Fruit fly (Drosophila melanogaster) whole organism, embryonic: Measurements from ENCODE around the gene CG10638.

Experiments
- Abd-B ChIP-seq: fragments of 200-800 bp; sonication (Bioruptor generic); optimal IDR thresholded peaks from 2 replicates; lab custom pipeline; 2018; ENCODE audit warnings: missing biosample characterization, mild to moderate bottlenecking, missing genetic modification characterization, moderate library complexity
- Atf3 ChIP-seq: fragments of 200-800 bp; sonication (Bioruptor generic); optimal IDR thresholded peaks from 3 replicates; lab custom pipeline; 2016; ENCODE audit warnings: missing biosample characterization, missing genetic modification characterization
- BEAF-32 ChIP-seq: fragments of 200-800 bp; sonication (Bioruptor generic); optimal IDR thresholded peaks from 3 replicates; lab custom pipeline; 2017; ENCODE audit warnings: missing biosample characterization, missing genetic modification characterization, mild to moderate bottlenecking, moderate library complexity, missing genetic modification reagents
- Blimp-1 ChIP-seq: fragments of 200-800 bp; sonication (Bioruptor generic); optimal IDR thresholded peaks from 3 replicates; lab custom pipeline; 2018; ENCODE audit warnings: missing biosample characterization, missing genetic modification characterization, mild to moderate bottlenecking, moderate library complexity, missing genetic modification reagents
- Bteb2 ChIP-seq: fragments of 200-800 bp; sonication (Bioruptor generic); optimal IDR thresholded peaks from 2 replicates; lab custom pipeline; 2016; ENCODE audit warnings: missing biosample characterization, missing genetic modification characterization
- CG10267 ChIP-seq: fragments of 200-800 bp; sonication (Bioruptor generic); optimal IDR thresholded peaks from 2 replicates; lab custom pipeline; 2018; ENCODE audit warnings: missing biosample characterization, mild to moderate bottlenecking, missing genetic modification characterization, moderate library complexity
- CG10462 ChIP-seq: fragments of 200-800 bp; sonication (Bioruptor generic); optimal IDR thresholded peaks from 2 replicates; lab custom pipeline; 2016; ENCODE audit warnings: missing biosample characterization, missing genetic modification characterization
- CG10543 ChIP-seq: fragments of 200-800 bp; sonication (Bioruptor generic); optimal IDR thresholded peaks from 3 replicates; lab custom pipeline; 2017; ENCODE audit warnings: missing biosample characterization, mild to moderate bottlenecking, missing genetic modification characterization, moderate library complexity
- CG12104 ChIP-seq: fragments of 200-800 bp; sonication (Bioruptor generic); optimal IDR thresholded peaks from 3 replicates; lab custom pipeline; 2016; ENCODE audit warnings: missing biosample characterization, missing genetic modification characterization
- CG12942 ChIP-seq: fragments of 200-800 bp; sonication (Bioruptor generic); optimal IDR thresholded peaks from 3 replicates; lab custom pipeline; 2016; ENCODE audit warnings: missing biosample characterization, missing genetic modification characterization
- CG13123 ChIP-seq: fragments of 200-800 bp; sonication (Bioruptor generic); optimal IDR thresholded peaks from 2 replicates; lab custom pipeline; 2016; ENCODE audit warnings: missing biosample characterization, missing genetic modification characterization
- CG13287 ChIP-seq: fragments of 200-800 bp; sonication (Bioruptor generic); IDR thresholded peaks from 2 replicates; pipeline ENCODE4 v1.3.6; 2022; ENCODE audit warnings: missing biosample characterization, missing genetic modification characterization; ENCODE audit not compliant: partially characterized antibody
- CG14667 ChIP-seq: fragments of 200-800 bp; sonication (Bioruptor generic); IDR thresholded peaks from 2 replicates; pipeline ENCODE4 v1.3.6; 2022; ENCODE audit warnings: missing biosample characterization, missing genetic modification characterization
- CG14965 ChIP-seq: fragments of 200-800 bp; sonication (Bioruptor generic); optimal IDR thresholded peaks from 2 replicates; lab custom pipeline; 2016; ENCODE audit warnings: missing biosample characterization, missing genetic modification characterization, borderline replicate concordance
- CG15011 ChIP-seq: fragments of 200-800 bp; sonication (Bioruptor generic); optimal IDR thresholded peaks from 3 replicates; lab custom pipeline; 2018; ENCODE audit warnings: missing biosample characterization, mild to moderate bottlenecking, missing genetic modification characterization
- CG16815 ChIP-seq: fragments of 200-800 bp; sonication (Bioruptor generic); optimal IDR thresholded peaks from 3 replicates; lab custom pipeline; 2017; ENCODE audit warnings: missing biosample characterization, mild to moderate bottlenecking, missing genetic modification characterization
- CG16863 ChIP-seq: fragments of 200-800 bp; sonication (Bioruptor generic); optimal IDR thresholded peaks from 3 replicates; lab custom pipeline; 2016; ENCODE audit warnings: missing biosample characterization, missing genetic modification characterization
- CG31224 ChIP-seq: fragments of 200-800 bp; sonication (Bioruptor generic); IDR thresholded peaks from 2 replicates; pipeline ENCODE4 v1.3.6; 2022; ENCODE audit warnings: missing biosample characterization, missing genetic modification characterization
- CG3995 ChIP-seq: fragments of 200-800 bp; sonication (Bioruptor generic); optimal IDR thresholded peaks from 3 replicates; lab custom pipeline; 2016; ENCODE audit warnings: missing biosample characterization, missing genetic modification characterization
- CG4360 ChIP-seq: fragments of 200-800 bp; sonication (Bioruptor generic); IDR thresholded peaks from 2 replicates; pipeline ENCODE4 v1.3.6; 2022; ENCODE audit warnings: missing biosample characterization, missing genetic modification characterization
- CG6765 ChIP-seq: fragments of 200-800 bp; sonication (Bioruptor generic); optimal IDR thresholded peaks from 3 replicates; lab custom pipeline; 2017; ENCODE audit warnings: missing biosample characterization, mild to moderate bottlenecking, missing genetic modification characterization
- CG7963 ChIP-seq: fragments of 200-800 bp; sonication (Bioruptor generic); IDR thresholded peaks from 3 replicates; pipeline ENCODE4 v1.3.6; 2022; ENCODE audit warnings: missing biosample characterization, missing genetic modification characterization; ENCODE audit not compliant: partially characterized antibody
- CG8089 ChIP-seq: fragments of 200-800 bp; sonication (Bioruptor generic); optimal IDR thresholded peaks from 3 replicates; lab custom pipeline; 2016; ENCODE audit warnings: missing biosample characterization, missing genetic modification characterization
- CG9215 ChIP-seq: fragments of 200-800 bp; sonication (Bioruptor generic); IDR thresholded peaks from 2 replicates; pipeline ENCODE4 v1.3.6; 2022; ENCODE audit warnings: missing biosample characterization, missing genetic modification characterization
- CG9437 ChIP-seq: fragments of 200-800 bp; sonication (Bioruptor generic); optimal IDR thresholded peaks from 2 replicates; lab custom pipeline; 2018; ENCODE audit warnings: missing biosample characterization, mild to moderate bottlenecking, missing genetic modification characterization
- Ets65A ChIP-seq: fragments of 200-800 bp; sonication (Bioruptor generic); peaks from one replicate; lab custom pipeline; 2016; ENCODE audit warnings: missing biosample characterization, missing genetic modification characterization
- Fer3 ChIP-seq: fragments of 200-800 bp; sonication (Bioruptor generic); optimal IDR thresholded peaks from 2 replicates; lab custom pipeline; 2018; ENCODE audit warnings: missing biosample characterization, mild to moderate bottlenecking, missing genetic modification characterization, moderate library complexity
- Max ChIP-seq: fragments of 200-800 bp; sonication (Bioruptor generic); optimal IDR thresholded peaks from 2 replicates; lab custom pipeline; 2016; ENCODE audit warnings: missing biosample characterization, mild to moderate bottlenecking, missing genetic modification characterization
- Poxn ChIP-seq: fragments of 200-800 bp; sonication (Bioruptor generic); IDR thresholded peaks from 2 replicates; pipeline ENCODE4 v1.3.6; 2022; ENCODE audit warnings: missing biosample characterization, missing genetic modification characterization
- Scr ChIP-seq: fragments of 200-800 bp; sonication (Bioruptor generic); IDR thresholded peaks from 2 replicates; pipeline ENCODE4 v1.3.6; 2022; ENCODE audit warnings: missing biosample characterization, missing genetic modification characterization; ENCODE audit not compliant: partially characterized antibody
- Xbp1 ChIP-seq: fragments of 200-800 bp; sonication (Bioruptor generic); optimal IDR thresholded peaks from 3 replicates; lab custom pipeline; 2016; ENCODE audit warnings: missing biosample characterization, mild to moderate bottlenecking, missing genetic modification characterization
- bowl ChIP-seq: fragments of 200-800 bp; sonication (Bioruptor generic); IDR thresholded peaks from 2 replicates; pipeline ENCODE4 v1.3.6; 2022; ENCODE audit warnings: missing biosample characterization, missing genetic modification characterization
- caup ChIP-seq: fragments of 200-800 bp; sonication (Bioruptor generic); optimal IDR thresholded peaks from 3 replicates; lab custom pipeline; 2017; ENCODE audit warnings: missing biosample characterization, mild to moderate bottlenecking, missing genetic modification characterization, moderate library complexity; ENCODE audit not compliant: severe bottlenecking
- crol ChIP-seq: fragments of 200-800 bp; sonication (Bioruptor generic); IDR thresholded peaks from 2 replicates; pipeline ENCODE4 v1.3.6; 2022; ENCODE audit warnings: missing biosample characterization, missing genetic modification characterization
- crp ChIP-seq, 2 experiments: fragments of 200-800 bp; sonication (Bioruptor generic); optimal IDR thresholded peaks; 2 replicates in 1 of 2; 3 replicates in 1 of 2; lab custom pipeline; 2017; ENCODE audit warnings: missing biosample characterization in 2 of 2, missing genetic modification characterization in 2 of 2, mild to moderate bottlenecking in 1 of 2, moderate library complexity in 1 of 2
- dan ChIP-seq: fragments of 200-800 bp; sonication (Bioruptor generic); IDR thresholded peaks from 2 replicates; pipeline ENCODE4 v1.3.6; 2022; ENCODE audit warnings: missing biosample characterization, missing genetic modification characterization
- fru ChIP-seq: fragments of >200 bp; optimal IDR thresholded peaks from 2 replicates; lab custom pipeline; 2017
- grau ChIP-seq: fragments of 200-800 bp; optimal IDR thresholded peaks from 3 replicates; lab custom pipeline; 2019; ENCODE audit warnings: missing biosample characterization, mild to moderate bottlenecking, missing genetic modification characterization, moderate library complexity
- grn ChIP-seq: fragments of 200-800 bp; sonication (Bioruptor generic); optimal IDR thresholded peaks from 3 replicates; lab custom pipeline; 2017; ENCODE audit warnings: missing biosample characterization, missing genetic modification characterization
- mam ChIP-seq: fragments of 200-800 bp; sonication (Bioruptor generic); optimal IDR thresholded peaks from 3 replicates; lab custom pipeline; 2016; ENCODE audit warnings: missing biosample characterization, missing genetic modification characterization
- nerfin-2 ChIP-seq: fragments of 200-800 bp; sonication (Bioruptor generic); IDR thresholded peaks from 2 replicates; pipeline ENCODE4 v1.3.6; 2022; ENCODE audit warnings: missing biosample characterization, missing genetic modification characterization; ENCODE audit not compliant: partially characterized antibody
- p53 ChIP-seq: fragments of 200-800 bp; sonication (Bioruptor generic); optimal IDR thresholded peaks from 2 replicates; lab custom pipeline; 2016; ENCODE audit warnings: missing biosample characterization, missing genetic modification characterization
- pan ChIP-seq, 4 experiments: fragments of >200 bp in 3 of 4; fragments of 200-800 bp in 1 of 4; sonication (Bioruptor generic) in 1 of 4; optimal IDR thresholded peaks in 3 of 4; IDR thresholded peaks in 1 of 4; 2 replicates each; pipeline versions ENCODE4 v1.3.6 to Lab custom; 2017 to 2022; ENCODE audit warnings: missing biosample characterization in 2 of 4, missing genetic modification characterization in 2 of 4, mixed read lengths in 1 of 4
- pfk ChIP-seq: fragments of 200-800 bp; sonication (Bioruptor generic); optimal IDR thresholded peaks from 2 replicates; lab custom pipeline; 2018; ENCODE audit warnings: missing biosample characterization, mild to moderate bottlenecking, missing genetic modification characterization, moderate library complexity
- pita ChIP-seq: fragments of 200-800 bp; sonication (Bioruptor generic); optimal IDR thresholded peaks from 2 replicates; lab custom pipeline; 2017; ENCODE audit warnings: missing biosample characterization, mild to moderate bottlenecking, missing genetic modification characterization
- pum ChIP-seq: fragments of 200-800 bp; sonication (Bioruptor generic); optimal IDR thresholded peaks from 2 replicates; lab custom pipeline; 2016; ENCODE audit warnings: missing biosample characterization, missing genetic modification characterization
- tap ChIP-seq: fragments of 200-800 bp; optimal IDR thresholded peaks from 3 replicates; lab custom pipeline; 2019; ENCODE audit warnings: missing biosample characterization, mild to moderate bottlenecking, missing genetic modification characterization, moderate library complexity
- tgo ChIP-seq: fragments of 200-800 bp; sonication (Bioruptor generic); IDR thresholded peaks from 3 replicates; pipeline ENCODE4 v1.3.6; 2022; ENCODE audit warnings: missing biosample characterization, missing genetic modification characterization
- trem ChIP-seq: fragments of 200-800 bp; optimal IDR thresholded peaks from 3 replicates; lab custom pipeline; 2019; ENCODE audit warnings: missing biosample characterization, mild to moderate bottlenecking, missing genetic modification characterization, moderate library complexity

Gene CG10638

dm6 chr3L:12490418-12491035 lies 10.6 kb downstream of the CG10638 start, which contains the start of gene CG10660 (continued):
- TF ChIP-seq Atf3 (GFP tag; lab: Kevin White, UChicago) (peak; percentile 53), tgo (peak; percentile 80), grau (tag; lab: Kevin White, UChicago) (peak; percentile 88), grn (no peak), caup (GFP tag; lab: Kevin White, UChicago) (peak; percentile 78), CG16863 (peak; percentile 74), Scr (GFP tag; lab: Robert Waterston, UW) (no peak), CG13287 (GFP tag; lab: Robert Waterston, UW) (no peak), CG3995 (GFP tag; lab: Kevin White, UChicago) (peak; percentile 31), CG15011 (GFP tag; lab: Kevin White, UChicago) (peak; percentile 79), trem (tag; lab: Kevin White, UChicago) (peak; percentile 82), CG14667 (GFP tag; lab: Robert Waterston, UW) (0 out of 2 replicates have a peak, but pooled peaks have one; percentile 29), CG10462 (GFP tag; lab: Kevin White, UChicago) (peak; percentile 43), Blimp-1 (GFP tag; lab: Kevin White, UChicago) (peak; percentile 90), nerfin-2 (no peak), pita (GFP tag; lab: Kevin White, UChicago) (no peak), CG8089 (peak; percentile 32), CG14965 (GFP tag; lab: Kevin White, UChicago) (no peak), mam (GFP tag; lab: Kevin White, UChicago) (peak; percentile 72), pan (optimal IDR thresholded peaks at IDR 0.05; lab: Kevin White, UChicago) (no peak), pan (GFP tag; optimal IDR thresholded peaks at IDR 0.05 in 1 of 2, IDR thresholded peaks at IDR 0.05 in 1 of 2) (peak in 1 of 2 experiments; percentile 87), dan (no peak), CG10267 (tag; lab: Kevin White, UChicago) (peak; percentile 83), Abd-B (GFP tag; lab: Kevin White, UChicago) (peak; percentile 66), crp (GFP tag; optimal IDR thresholded peaks at IDR 0.05; lab: Kevin White, UChicago) (peak in 1 of 2 experiments; percentile 15), fru (lab: Kevin White, UChicago) (no peak), CG7963 (GFP tag; lab: Robert Waterston, UW) (no peak), Xbp1 (GFP tag; lab: Kevin White, UChicago) (peak; percentile 90), Bteb2 (GFP tag; lab: Kevin White, UChicago) (peak; percentile 61), CG6765 (GFP tag; lab: Kevin White, UChicago) (peak; percentile 36), CG9215 (GFP tag; lab: Robert Waterston, UW) (peak; percentile 46; the same call in 1 of the 2 replicates), CG13123 (GFP tag; lab: Kevin White, UChicago) (peak; percentile 27), CG31224 (GFP tag; lab: Robert Waterston, UW) (peak; percentile 57), Fer3 (tag; lab: Kevin White, UChicago) (peak; percentile 81), bowl (GFP tag; lab: Robert Waterston, UW) (peak; percentile 66; the same call in 1 of the 2 replicates), CG4360 (GFP tag; lab: Robert Waterston, UW) (0 out of 2 replicates have a peak, but pooled peaks have one; percentile 42), crol (GFP tag; lab: Robert Waterston, UW) (no peak), CG16815 (GFP tag; lab: Kevin White, UChicago) (peak; percentile 68), BEAF-32 (no peak), pfk (GFP tag; lab: Kevin White, UChicago) (no peak), CG9437 (peak; percentile 77), CG10543 (peak; percentile 36), Ets65A (GFP tag; lab: Kevin White, UChicago) (peak; percentile 95), pum (GFP tag; lab: Kevin White, UChicago) (peak; percentile 74), Max (peak; percentile 65), CG12942 (GFP tag; lab: Kevin White, UChicago) (peak; percentile 66), CG12104 (GFP tag; lab: Kevin White, UChicago) (peak; percentile 66), Poxn (GFP tag; lab: Robert Waterston, UW) (no peak), p53 (GFP tag; lab: Kevin White, UChicago) (no peak), tap (tag; lab: Kevin White, UChicago) (peak; percentile 90)
